Fruit fly (Drosophila melanogaster) whole organism, adult: ENCODE measurements around the gene CG5693.

Source experiments
- CG12768 ChIP-seq: fragments of 200-800 bp; sonication (Bioruptor generic); optimal IDR thresholded peaks from 2 replicates; lab custom pipeline; 2017; ENCODE audit warnings: missing biosample characterization, missing genetic modification characterization, mild to moderate bottlenecking, moderate library complexity, missing genetic modification reagents
- CG1620 ChIP-seq: fragments of 200-800 bp; sonication (Bioruptor generic); optimal IDR thresholded peaks from 2 replicates; lab custom pipeline; 2016; ENCODE audit warnings: missing biosample characterization, missing genetic modification characterization
- CG7045 ChIP-seq: fragments of 200-800 bp; sonication (Bioruptor generic); optimal IDR thresholded peaks from 2 replicates; lab custom pipeline; 2017; ENCODE audit warnings: missing biosample characterization, mild to moderate bottlenecking, missing genetic modification characterization
- Crg-1 ChIP-seq: fragments of 200-800 bp; sonication (Bioruptor generic); optimal IDR thresholded peaks from 2 replicates; lab custom pipeline; 2016; ENCODE audit warnings: missing biosample characterization, missing genetic modification characterization
- Hr96 ChIP-seq: fragments of 200-800 bp; sonication (Bioruptor generic); optimal IDR thresholded peaks from 2 replicates; lab custom pipeline; 2016; ENCODE audit warnings: missing biosample characterization, missing genetic modification characterization
- Mnt ChIP-seq: fragments of 200-800 bp; sonication (Bioruptor generic); optimal IDR thresholded peaks from 2 replicates; lab custom pipeline; 2016; ENCODE audit warnings: missing biosample characterization, mild to moderate bottlenecking, missing genetic modification characterization
- bab1 ChIP-seq: fragments of 200-800 bp; sonication (Bioruptor generic); optimal IDR thresholded peaks from 3 replicates; lab custom pipeline; 2019; ENCODE audit warnings: missing biosample characterization, mild to moderate bottlenecking, missing genetic modification characterization, moderate library complexity
- cic ChIP-seq: fragments of 200-800 bp; sonication (Bioruptor generic); optimal IDR thresholded peaks from 2 replicates; lab custom pipeline; 2017; ENCODE audit warnings: missing biosample characterization, mild to moderate bottlenecking, missing genetic modification characterization, moderate library complexity
- cnc ChIP-seq, 2 experiments: fragments of >200 bp; optimal IDR thresholded peaks; 2 replicates each; lab custom pipeline; 2017
- kay ChIP-seq: fragments of 200-800 bp; sonication (Bioruptor generic); peaks from one replicate; lab custom pipeline; 2016; ENCODE audit warnings: missing biosample characterization, missing genetic modification characterization, borderline replicate concordance
- ovo ChIP-seq: fragments of 200-800 bp; sonication (Bioruptor generic); optimal IDR thresholded peaks from 2 replicates; lab custom pipeline; 2016; ENCODE audit warnings: missing biosample characterization, missing genetic modification characterization
- tj ChIP-seq: fragments of 200-800 bp; sonication (Bioruptor generic); optimal IDR thresholded peaks from 3 replicates; lab custom pipeline; 2017; ENCODE audit warnings: missing biosample characterization, mild to moderate bottlenecking, missing genetic modification characterization, moderate library complexity
- toe ChIP-seq: fragments of 200-800 bp; sonication (Bioruptor generic); optimal IDR thresholded peaks from 2 replicates; lab custom pipeline; 2016; ENCODE audit warnings: missing biosample characterization, missing genetic modification characterization

DNA sequence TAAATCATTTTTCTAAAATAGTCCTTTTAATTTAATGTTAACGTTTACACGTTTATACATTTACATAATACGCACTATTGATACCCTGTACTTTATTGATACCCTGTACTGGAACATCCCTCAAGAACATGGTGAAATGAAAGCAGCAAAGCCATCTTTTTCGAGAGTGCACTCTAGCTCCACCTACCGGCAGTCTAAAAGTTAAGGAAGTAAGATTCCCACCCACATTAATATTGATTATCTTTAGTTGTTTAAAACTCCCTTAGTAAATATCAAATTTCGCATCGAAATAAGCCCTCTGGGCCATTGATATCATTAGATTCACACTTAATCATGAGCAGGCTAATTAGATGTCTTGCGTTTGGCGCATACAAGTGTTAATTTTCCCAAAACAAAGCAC, 48.1 kb upstream of the CG5693 start:
- no peak for TF ChIP-seq Hr96 (GFP tag; lab: Kevin White, UChicago)
- no peak for TF ChIP-seq Mnt
- TF ChIP-seq cic (GFP tag; lab: Kevin White, UChicago) = no peak
- TF ChIP-seq Crg-1 (GFP tag; lab: Kevin White, UChicago) = no peak
- TF ChIP-seq CG12768 = no peak
- TF ChIP-seq bab1 = no peak
- TF ChIP-seq kay = no peak
- no peak for TF ChIP-seq cnc (optimal IDR thresholded peaks at IDR 0.05; lab: Kevin White, UChicago)
- no peak for TF ChIP-seq tj
- no peak for TF ChIP-seq toe (GFP tag; lab: Kevin White, UChicago)
- no peak for TF ChIP-seq CG1620 (GFP tag; lab: Kevin White, UChicago)
- no peak for TF ChIP-seq CG7045
- TF ChIP-seq ovo (GFP tag; lab: Kevin White, UChicago) = no peak
